Fruit fly (Drosophila melanogaster) whole organism, wandering third instar larva: Measurements from ENCODE around the gene Ibf2.

Experiments
- Abd-B ChIP-seq: fragments of >200 bp; optimal IDR thresholded peaks from 2 replicates; lab custom pipeline; 2017; ENCODE audit warnings: missing biosample characterization, missing genetic modification characterization
- CG32264 ChIP-seq: fragments of 200-800 bp; sonication (Bioruptor generic); optimal IDR thresholded peaks from 2 replicates; lab custom pipeline; 2016; ENCODE audit warnings: missing biosample characterization, missing genetic modification characterization
- CG9705 ChIP-seq: fragments of 200-800 bp; sonication (Bioruptor generic); optimal IDR thresholded peaks from 2 replicates; lab custom pipeline; 2018; ENCODE audit warnings: missing biosample characterization, mild to moderate bottlenecking, missing genetic modification characterization
- CrebA ChIP-seq: fragments of 200-800 bp; sonication (Bioruptor generic); optimal IDR thresholded peaks from 2 replicates; lab custom pipeline; 2016; ENCODE audit warnings: missing biosample characterization, mild to moderate bottlenecking, missing genetic modification characterization, borderline replicate concordance
- Dfd ChIP-seq: fragments of >200 bp; optimal IDR thresholded peaks from 2 replicates; lab custom pipeline; 2017; ENCODE audit warnings: missing biosample characterization, missing genetic modification characterization
- Dif ChIP-seq: fragments of 200-275, 200-300 bp; sonication (Bioruptor generic); optimal IDR thresholded peaks from 2 replicates; lab custom pipeline; 2018; ENCODE audit warnings: missing biosample characterization, missing genetic modification characterization; ENCODE audit not compliant: partially characterized antibody
- GATAd ChIP-seq: sonication (Bioruptor generic); optimal IDR thresholded peaks from 2 replicates; lab custom pipeline; 2016; ENCODE audit warnings: missing biosample characterization, missing genetic modification characterization
- HLH106 ChIP-seq: fragments of 200-800 bp; optimal IDR thresholded peaks from 3 replicates; lab custom pipeline; 2019; ENCODE audit warnings: missing biosample characterization, mild to moderate bottlenecking, missing genetic modification characterization, moderate library complexity
- Hnf4 ChIP-seq: fragments of 200-800 bp; sonication (Bioruptor generic); optimal IDR thresholded peaks from 2 replicates; lab custom pipeline; 2016; ENCODE audit warnings: missing biosample characterization, mild to moderate bottlenecking, missing genetic modification characterization
- Hr78 ChIP-seq: fragments of >200 bp; optimal IDR thresholded peaks from 2 replicates; lab custom pipeline; 2017; ENCODE audit warnings: missing biosample characterization, missing genetic modification characterization
- Hr83 ChIP-seq: fragments of 200-300 bp; sonication (Bioruptor generic); optimal IDR thresholded peaks from 2 replicates; lab custom pipeline; 2016; ENCODE audit warnings: missing biosample characterization, mild to moderate bottlenecking, missing genetic modification characterization, moderate library complexity; ENCODE audit not compliant: poor library complexity, severe bottlenecking
- Jra ChIP-seq: sonication (Bioruptor generic); optimal IDR thresholded peaks from 2 replicates; lab custom pipeline; 2016; ENCODE audit warnings: missing biosample characterization, missing genetic modification characterization
- Mio ChIP-seq: sonication (Bioruptor generic); optimal IDR thresholded peaks from 2 replicates; lab custom pipeline; 2016; ENCODE audit warnings: missing biosample characterization, missing genetic modification characterization
- Myc ChIP-seq: fragments of >200 bp; optimal IDR thresholded peaks from 2 replicates; lab custom pipeline; 2017
- N ChIP-seq: fragments of >200 bp; optimal IDR thresholded peaks from 2 replicates; lab custom pipeline; 2018; ENCODE audit warnings: missing biosample characterization, missing external identifiers, missing genetic modification characterization
- Rel ChIP-seq, 2 experiments: fragments of 200-800 bp; sonication (Bioruptor generic) in 1 of 2; optimal IDR thresholded peaks; 2 replicates in 1 of 2; 3 replicates in 1 of 2; lab custom pipeline; 2016 to 2019; ENCODE audit warnings: mild to moderate bottlenecking in 2 of 2, missing biosample characterization in 2 of 2, missing genetic modification characterization in 2 of 2, moderate library complexity in 1 of 2
- Sp1 ChIP-seq: fragments of 200-800 bp; sonication (Bioruptor generic); optimal IDR thresholded peaks from 3 replicates; lab custom pipeline; 2019; ENCODE audit warnings: missing biosample characterization, mild to moderate bottlenecking, missing genetic modification characterization, moderate library complexity
- br ChIP-seq: fragments of 200-800 bp; sonication (Bioruptor generic); optimal IDR thresholded peaks from 2 replicates; lab custom pipeline; 2016; ENCODE audit warnings: missing biosample characterization, missing genetic modification characterization
- brk ChIP-seq: fragments of 200-800 bp; sonication (Bioruptor generic); optimal IDR thresholded peaks from 2 replicates; lab custom pipeline; 2016; ENCODE audit warnings: missing biosample characterization, mild to moderate bottlenecking, missing genetic modification characterization
- dl ChIP-seq, 2 experiments: fragments of 175-275, 200-275 bp in 1 of 2; fragments of 200-275 bp in 1 of 2; sonication (Bioruptor generic); optimal IDR thresholded peaks; lab custom pipeline; 2018; ENCODE audit warnings: mild to moderate bottlenecking in 2 of 2, missing biosample characterization in 2 of 2, missing genetic modification characterization in 2 of 2, moderate library complexity in 2 of 2; ENCODE audit not compliant: partially characterized antibody in 2 of 2, insufficient read depth in 1 of 2
- dsf ChIP-seq: sonication (Bioruptor generic); optimal IDR thresholded peaks from 2 replicates; lab custom pipeline; 2016; ENCODE audit warnings: missing biosample characterization, missing genetic modification characterization, borderline replicate concordance
- ey ChIP-seq: fragments of 200-800 bp; sonication (Bioruptor generic); optimal IDR thresholded peaks from 2 replicates; lab custom pipeline; 2016; ENCODE audit warnings: missing biosample characterization, missing genetic modification characterization
- foxo ChIP-seq, 2 experiments: fragments of 200-800 bp; sonication (Bioruptor generic); optimal IDR thresholded peaks; 2 replicates in 1 of 2; 3 replicates in 1 of 2; lab custom pipeline; 2016 to 2017; ENCODE audit warnings: missing biosample characterization in 2 of 2, missing genetic modification characterization in 2 of 2
- fru ChIP-seq: fragments of 200-800 bp; sonication (Bioruptor generic); optimal IDR thresholded peaks from 3 replicates; lab custom pipeline; 2016; ENCODE audit warnings: missing biosample characterization, mild to moderate bottlenecking, missing genetic modification characterization
- h ChIP-seq: fragments of 200-800 bp; sonication (Bioruptor generic); optimal IDR thresholded peaks from 3 replicates; lab custom pipeline; 2016; ENCODE audit warnings: missing biosample characterization, mild to moderate bottlenecking, missing genetic modification characterization
- jim ChIP-seq: fragments of 175-275, 200-325 bp; sonication (Bioruptor generic); optimal IDR thresholded peaks from 2 replicates; lab custom pipeline; 2016; ENCODE audit warnings: missing biosample characterization, mild to moderate bottlenecking, missing genetic modification characterization
- lola ChIP-seq: fragments of >200 bp; optimal IDR thresholded peaks from 2 replicates; lab custom pipeline; 2017; ENCODE audit warnings: missing biosample characterization, missing genetic modification characterization
- pan ChIP-seq: fragments of >200 bp; optimal IDR thresholded peaks from 2 replicates; lab custom pipeline; 2017
- rgr ChIP-seq: fragments of 200-800 bp; sonication (Bioruptor generic); optimal IDR thresholded peaks from 3 replicates; lab custom pipeline; 2016; ENCODE audit warnings: missing biosample characterization, mild to moderate bottlenecking, missing genetic modification characterization
- tai ChIP-seq: sonication (Bioruptor generic); optimal IDR thresholded peaks from 2 replicates; lab custom pipeline; 2016; ENCODE audit warnings: missing biosample characterization, missing genetic modification characterization
- usp ChIP-seq: fragments of >200 bp; optimal IDR thresholded peaks from 2 replicates; lab custom pipeline; 2017; ENCODE audit warnings: missing biosample characterization, missing genetic modification characterization
- woc ChIP-seq: sonication (Bioruptor generic); optimal IDR thresholded peaks from 2 replicates; lab custom pipeline; 2016; ENCODE audit warnings: missing biosample characterization, mild to moderate bottlenecking, missing genetic modification characterization

Gene Ibf2

dm6 chr3R:9258252-9259225 lies at the start of gene Ibf2, which contains the start of gene Ibf1:
Gene Ibf2, minus strand, starts transcription at chr3R:9258501.
Gene Ibf1, plus strand, starts transcription at chr3R:9258964.
- TF ChIP-seq rgr (GFP tag; lab: Kevin White, UChicago) = no peak
- TF ChIP-seq woc (GFP tag; lab: Kevin White, UChicago) = peak; percentile 21

dm6 chr3R:9297163-9297562 lies 38.9 kb upstream of the Ibf2 start:
- no peak for TF ChIP-seq fru (GFP tag; lab: Kevin White, UChicago)
- TF ChIP-seq usp (GFP tag; lab: Kevin White, UChicago) = no peak
- no peak for TF ChIP-seq Hnf4 (GFP tag; lab: Kevin White, UChicago)
- no peak for TF ChIP-seq tai (GFP tag; lab: Kevin White, UChicago)
- TF ChIP-seq ey = no peak
- TF ChIP-seq Rel (GFP tag; optimal IDR thresholded peaks at IDR 0.05; lab: Kevin White, UChicago) = no peak
- no peak for TF ChIP-seq Rel (tag; optimal IDR thresholded peaks at IDR 0.05; lab: Kevin White, UChicago)
- peak; percentile 86 for TF ChIP-seq Dfd (GFP tag; lab: Kevin White, UChicago)

dm6 chr3R:9287710-9288109 lies 29.4 kb upstream of the Ibf2 start:
- TF ChIP-seq h (GFP tag; lab: Kevin White, UChicago) = no peak
- no peak for TF ChIP-seq Abd-B (GFP tag; lab: Kevin White, UChicago)
- no peak for TF ChIP-seq CG9705 (GFP tag; lab: Kevin White, UChicago)

- TF ChIP-seq Abd-B (GFP tag; lab: Kevin White, UChicago) (no peak), HLH106 (tag; lab: Kevin White, UChicago) (no peak), Hr83 (peak; percentile 43), jim (GFP tag; lab: Kevin White, UChicago) (no peak), pan (lab: Kevin White, UChicago) (no peak), ey (no peak), brk (GFP tag; lab: Kevin White, UChicago) (no peak), CG9705 (GFP tag; lab: Kevin White, UChicago) (no peak), Sp1 (GFP tag; lab: Kevin White, UChicago) (no peak), GATAd (GFP tag; lab: Kevin White, UChicago) (no peak), Dif (GFP tag; lab: Kevin White, UChicago) (peak; percentile 3), Jra (GFP tag; lab: Kevin White, UChicago) (no peak), N (GFP tag; lab: Kevin White, UChicago) (no peak), woc (GFP tag; lab: Kevin White, UChicago) (no peak), Myc (lab: Kevin White, UChicago) (no peak), foxo (GFP tag; optimal IDR thresholded peaks at IDR 0.05; lab: Kevin White, UChicago) (no peak), Hr78 (GFP tag; lab: Kevin White, UChicago) (no peak), rgr (GFP tag; lab: Kevin White, UChicago) (no peak)
Observed at dm6 chr3R:9266765-9267164, 8.5 kb upstream of the Ibf2 start, which contains the start of the genes TrpRS and Vps16A. Gene TrpRS, minus strand, starts transcription at chr3R:9266904. Gene Vps16A, plus strand, starts transcription at chr3R:9267019.

dm6 chr3R:9264042-9264441 lies 5.7 kb upstream of the Ibf2 start, which contains the start of gene sage:
Gene sage, minus strand, starts transcription at chr3R:9264142.
- TF ChIP-seq dl (GFP tag; optimal IDR thresholded peaks at IDR 0.05; lab: Kevin White, UChicago; ENCODE audit: insufficient read depth in 1 of 2, partially characterized antibody in 2 of 2) (no peak), dsf (no peak), foxo (GFP tag; optimal IDR thresholded peaks at IDR 0.05; lab: Kevin White, UChicago) (no peak), CG32264 (GFP tag; lab: Kevin White, UChicago) (no peak), ey (no peak), Hr83 (no peak), lola (GFP tag; lab: Kevin White, UChicago) (no peak), CrebA (GFP tag; lab: Kevin White, UChicago) (no peak), rgr (GFP tag; lab: Kevin White, UChicago) (no peak), Rel (GFP tag; optimal IDR thresholded peaks at IDR 0.05; lab: Kevin White, UChicago) (no peak), Rel (tag; optimal IDR thresholded peaks at IDR 0.05; lab: Kevin White, UChicago) (no peak), GATAd (GFP tag; lab: Kevin White, UChicago) (no peak), Mio (GFP tag; lab: Kevin White, UChicago) (no peak), pan (lab: Kevin White, UChicago) (no peak), br (GFP tag; lab: Kevin White, UChicago) (no peak), fru (GFP tag; lab: Kevin White, UChicago) (no peak), jim (GFP tag; lab: Kevin White, UChicago) (no peak), Dif (GFP tag; lab: Kevin White, UChicago) (no peak), HLH106 (tag; lab: Kevin White, UChicago) (no peak), Myc (lab: Kevin White, UChicago) (no peak)
